Worm (Caenorhabditis elegans) whole organism, L2 larva: Measurements from ENCODE around the gene ZK177.3.

Source experiments
- aly-2 ChIP-seq: fragments of 150-350 bp; optimal IDR thresholded peaks from 2 replicates; lab custom pipeline; 2014; ENCODE audit warnings: missing biosample characterization, missing genetic modification characterization
- ceh-82 ChIP-seq: fragments of 150-350 bp; optimal IDR thresholded peaks from 2 replicates; lab custom pipeline; 2014; ENCODE audit warnings: missing biosample characterization, missing genetic modification characterization
- elt-1 ChIP-seq: fragments of 150-350 bp; optimal IDR thresholded peaks from 2 replicates; lab custom pipeline; 2014; ENCODE audit warnings: missing biosample characterization, missing genetic modification characterization
- elt-3 ChIP-seq: sonication (generic microtip); optimal IDR thresholded peaks from 2 replicates; lab custom pipeline; 2017; ENCODE audit warnings: missing biosample characterization, missing genetic modification characterization
- lin-39 ChIP-seq: fragments of 150-350 bp; optimal IDR thresholded peaks from 2 replicates; lab custom pipeline; 2014; ENCODE audit warnings: missing biosample characterization, missing genetic modification reagents, missing genetic modification characterization
- nhr-11 ChIP-seq: fragments of 150-350 bp; optimal IDR thresholded peaks from 2 replicates; lab custom pipeline; 2014; ENCODE audit warnings: missing biosample characterization, missing genetic modification characterization
- nhr-6 ChIP-seq: fragments of 150-350 bp; optimal IDR thresholded peaks from 2 replicates; lab custom pipeline; 2014; ENCODE audit warnings: missing biosample characterization, missing genetic modification characterization
- skn-1 ChIP-seq: sonication (generic microtip); optimal IDR thresholded peaks from 2 replicates; lab custom pipeline; 2017; ENCODE audit warnings: missing biosample characterization, missing genetic modification characterization
- unc-62 ChIP-seq: fragments of 150-350 bp; optimal IDR thresholded peaks from 2 replicates; lab custom pipeline; 2014; ENCODE audit warnings: missing biosample characterization, missing genetic modification reagents, missing genetic modification characterization
- ztf-11 ChIP-seq: sonication (generic microtip); optimal IDR thresholded peaks from 2 replicates; lab custom pipeline; 2017; ENCODE audit warnings: missing biosample characterization, missing genetic modification characterization

DNA sequence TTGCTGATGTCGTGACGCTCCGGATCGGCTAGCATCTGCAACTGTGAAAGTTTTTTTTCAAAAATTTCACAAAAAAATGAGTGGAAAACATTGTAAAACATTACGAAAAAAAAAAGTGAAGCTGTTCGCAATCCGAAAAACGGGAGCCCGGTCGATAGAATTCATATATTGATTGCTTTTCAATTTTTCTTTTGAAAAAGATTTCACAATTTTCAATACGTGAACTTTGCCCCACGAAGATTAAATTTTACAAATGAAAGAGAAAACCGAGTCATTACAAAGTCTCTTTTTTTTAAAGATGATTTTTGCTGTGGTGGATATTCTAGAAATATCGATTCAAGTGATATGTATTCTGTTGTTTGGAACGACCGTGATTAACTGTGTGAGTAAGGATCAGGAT is 21.2 kb upstream of the ZK177.3 start, which contains the start of gene F12A10.6:
- TF ChIP-seq skn-1 (tag; lab: Kevin White, UChicago) (no peak), ceh-82 (tag; lab: Kevin White, UChicago) (no peak), lin-39 (tag; lab: Kevin White, UChicago) (no peak), unc-62 (no peak), elt-1 (no peak), elt-3 (tag; lab: Kevin White, UChicago) (no peak), aly-2 (tag; lab: Kevin White, UChicago) (no peak), ztf-11 (tag; lab: Kevin White, UChicago) (no peak), nhr-11 (tag; lab: Kevin White, UChicago) (no peak), nhr-6 (tag; lab: Kevin White, UChicago) (no peak)
